Worm (Caenorhabditis elegans): Measurements from ENCODE around the gene mev-1.

DNA sequence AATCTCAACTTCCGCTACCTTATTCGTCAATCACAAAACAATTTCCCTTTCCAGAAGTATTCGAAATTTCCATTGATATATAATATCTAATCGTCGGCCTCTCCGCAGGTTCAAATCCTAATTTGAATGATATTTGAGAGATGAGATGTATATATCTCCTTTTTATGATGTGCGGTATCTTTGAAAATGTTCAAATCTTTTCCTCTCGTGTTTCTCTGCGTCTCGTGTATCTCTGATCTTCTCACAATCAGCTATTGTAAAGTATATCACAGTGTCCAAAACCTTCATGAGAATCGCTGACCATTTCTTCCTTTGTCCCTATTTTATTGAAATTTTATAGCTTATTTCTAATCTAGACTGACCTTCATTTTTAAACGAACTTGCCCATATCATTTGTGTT, 44.3 kb upstream of the mev-1 start:
- TF ChIP-seq F37D6.2 (tag; optimal IDR thresholded peaks at IDR 0.05): no peak
- TF ChIP-seq lin-39 (tag; optimal IDR thresholded peaks at IDR 0.05): no peak
- no peak for TF ChIP-seq nhr-77 (tag; optimal IDR thresholded peaks at IDR 0.05)
- no peak for TF ChIP-seq lin-13 (GFP tag; optimal IDR thresholded peaks at IDR 0.05)
- no peak for TF ChIP-seq egl-27 (tag; optimal IDR thresholded peaks at IDR 0.05)
- TF ChIP-seq ama-1 (optimal IDR thresholded peaks at IDR 0.05): no peak
- TF ChIP-seq dpl-1 (GFP tag; optimal IDR thresholded peaks at IDR 0.05): no peak
- TF ChIP-seq ces-1 (GFP tag; optimal IDR thresholded peaks at IDR 0.05): no peak
- no peak for TF ChIP-seq fkh-10 (GFP tag; optimal IDR thresholded peaks at IDR 0.05)
- no peak for TF ChIP-seq nhr-237 (tag; optimal IDR thresholded peaks at IDR 0.05)

Data from whole organism, L4 larva.